Worm (Caenorhabditis elegans): Measurements from ENCODE around the gene D2024.18.
"Not testable (repeated sequence)": the region's sequence is repeated elsewhere in the genome, so short reads cannot be mapped to it uniquely, and the experiment has no call there.

DNA sequence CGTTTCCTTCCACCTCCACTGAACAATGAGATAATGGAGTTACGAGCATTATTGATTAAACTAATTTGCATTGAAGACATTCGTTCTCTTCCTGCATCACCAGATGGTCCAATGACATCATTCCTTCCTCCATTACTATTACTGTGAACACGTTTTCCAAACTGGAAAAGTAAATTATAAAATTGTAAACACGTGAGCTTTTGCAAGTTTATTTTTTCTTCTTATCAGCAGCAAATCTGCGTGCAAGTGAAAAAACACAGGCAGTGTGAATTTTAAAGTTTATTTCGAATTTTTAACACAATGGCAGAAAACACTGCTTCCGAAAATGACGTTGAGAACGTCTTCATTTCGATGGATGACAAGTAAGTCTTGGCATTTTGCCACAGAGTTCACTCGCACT is 3.0 kb upstream of the D2024.18 start, which contains the start of gene D2024.1:
- not testable (repeated sequence) for TF ChIP-seq T22C8.4 (GFP tag; IDR thresholded peaks at IDR 0.05); ztf-29 (GFP tag; IDR thresholded peaks at IDR 0.05); cog-1 (tag; optimal IDR thresholded peaks at IDR 0.05); flt-1 (GFP tag; IDR thresholded peaks at IDR 0.05); tab-1 (GFP tag; IDR thresholded peaks at IDR 0.05); klf-2 (GFP tag; conservative IDR thresholded peaks at IDR 0.05); ref-1 (GFP tag; conservative IDR thresholded peaks at IDR 0.05); ztf-23 (GFP tag; IDR thresholded peaks at IDR 0.05); med-1 (GFP tag; optimal IDR thresholded peaks at IDR 0.05; ENCODE audit: insufficient read depth)
